Fruit fly (Drosophila melanogaster): ENCODE results near the gene CG42570.

CG42570 gene

DNA sequence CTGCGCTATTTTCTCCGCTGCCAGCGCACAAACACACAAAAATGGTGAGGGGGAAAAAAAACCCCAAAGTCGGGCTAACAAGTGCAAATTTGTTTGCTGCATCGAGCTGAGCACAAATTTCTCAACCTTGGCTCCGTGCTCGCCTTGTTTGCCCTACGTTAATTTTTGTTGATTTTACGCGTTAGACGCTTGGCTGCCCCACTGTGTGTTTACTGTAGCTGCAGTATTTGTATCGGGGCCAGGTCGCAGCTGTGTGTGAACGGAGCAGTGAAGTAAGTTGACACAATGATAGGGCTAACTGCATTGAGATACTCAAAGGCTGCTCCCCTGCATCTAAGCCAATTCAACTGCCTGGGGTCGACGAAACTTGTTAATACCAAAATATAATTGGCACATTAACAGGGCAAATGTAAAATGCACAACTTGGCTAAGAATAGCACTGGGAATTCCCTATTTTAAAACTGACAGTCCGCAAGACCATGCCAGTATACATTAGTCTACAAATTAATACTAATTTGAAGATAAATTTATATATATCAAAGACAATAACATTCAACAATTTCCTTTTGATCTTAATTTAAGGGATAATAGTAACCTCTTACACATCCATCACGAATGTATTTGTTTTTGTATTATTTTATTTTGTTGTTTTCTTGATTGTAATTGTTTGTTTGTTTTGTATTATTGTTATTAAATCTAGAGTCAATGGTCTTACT lies 1.7 kb upstream of the CG42570 start, which contains the start of gene CG42571 (continued):
- TF ChIP-seq tna (GFP tag; IDR thresholded peaks at IDR 0.05; ENCODE audit: partially characterized antibody) (no peak), CG7556 (GFP tag; optimal IDR thresholded peaks at IDR 0.05) (peak; percentile 9), trh (GFP tag; optimal IDR thresholded peaks at IDR 0.05) (no peak), CG10147 (GFP tag; optimal IDR thresholded peaks at IDR 0.05) (no peak), CG6791 (GFP tag; IDR thresholded peaks at IDR 0.05; ENCODE audit: partially characterized antibody) (no peak), Ravus (GFP tag; IDR thresholded peaks at IDR 0.05) (no peak), CG18011 (GFP tag; optimal IDR thresholded peaks at IDR 0.05) (peak; percentile 39), CG11560 (tag; IDR thresholded peaks at IDR 0.05) (no peak), sob (GFP tag; IDR thresholded peaks at IDR 0.05) (no peak), jing (GFP tag; optimal IDR thresholded peaks at IDR 0.05) (no peak), gro (GFP tag; optimal IDR thresholded peaks at IDR 0.05) (no peak), Atf-2 (GFP tag; optimal IDR thresholded peaks at IDR 0.05) (peak; percentile 26), CG3163 (GFP tag; optimal IDR thresholded peaks at IDR 0.05) (no peak), phol (tag; optimal IDR thresholded peaks at IDR 0.05) (no peak), CG17829 (tag; optimal IDR thresholded peaks at IDR 0.05) (no peak), MBD-R2 (GFP tag; IDR thresholded peaks at IDR 0.05) (no peak), CG9609 (GFP tag; optimal IDR thresholded peaks at IDR 0.05) (no peak), Elba2 (GFP tag; optimal IDR thresholded peaks at IDR 0.05) (no peak), bcd (GFP tag; optimal IDR thresholded peaks at IDR 0.05) (peak; percentile 15), Ada2b (GFP tag; IDR thresholded peaks at IDR 0.05) (0 out of 2 replicates have a peak, but pooled peaks have one; percentile 5), chn (GFP tag; optimal IDR thresholded peaks at IDR 0.05) (no peak), CG10321 (GFP tag; IDR thresholded peaks at IDR 0.05) (no peak), seq (GFP tag; IDR thresholded peaks at IDR 0.05) (peak; percentile 66; the same call in 1 of the 2 replicates), ato (GFP tag; IDR thresholded peaks at IDR 0.05; ENCODE audit: partially characterized antibody) (no peak), CHES-1-like (GFP tag; optimal IDR thresholded peaks at IDR 0.05) (no peak), zfh1 (GFP tag; IDR thresholded peaks at IDR 0.05) (peak; percentile 71; the same call in 2 of the 3 replicates), CG16779 (GFP tag; IDR thresholded peaks at IDR 0.05) (no peak), sisA (GFP tag; IDR thresholded peaks at IDR 0.05) (no peak), rib (GFP tag; IDR thresholded peaks at IDR 0.05) (no peak), dmrt11E (tag; optimal IDR thresholded peaks at IDR 0.05) (peak; percentile 51), Jarid2 (GFP tag; optimal IDR thresholded peaks at IDR 0.05) (peak; percentile 25), CG11398 (GFP tag; optimal IDR thresholded peaks at IDR 0.05) (peak; percentile 63), Aef1 (GFP tag; IDR thresholded peaks at IDR 0.05) (no peak), gce (GFP tag; IDR thresholded peaks at IDR 0.05) (peak; percentile 56; the same call in 1 of the 3 replicates), Dek (tag; optimal IDR thresholded peaks at IDR 0.05) (no peak), BEAF-32 (GFP tag; optimal IDR thresholded peaks at IDR 0.05) (no peak), CG3847 (GFP tag; IDR thresholded peaks at IDR 0.05) (no peak), stwl (tag; optimal IDR thresholded peaks at IDR 0.05) (peak; percentile 0), Med (GFP tag) (peak; percentile 87), Lpt (GFP tag; optimal IDR thresholded peaks at IDR 0.05) (no peak), onecut (GFP tag; IDR thresholded peaks at IDR 0.05) (peak; percentile 47; the same call in 1 of the 2 replicates), H2.0 (GFP tag; IDR thresholded peaks at IDR 0.05) (no peak), Meics (GFP tag; optimal IDR thresholded peaks at IDR 0.05) (no peak), CG4854 (GFP tag; optimal IDR thresholded peaks at IDR 0.05) (no peak), Sin3A (optimal IDR thresholded peaks at IDR 0.05) (no peak), insv (GFP tag; optimal IDR thresholded peaks at IDR 0.05) (no peak), corto (GFP tag; optimal IDR thresholded peaks at IDR 0.05) (no peak), CG10462 (GFP tag; optimal IDR thresholded peaks at IDR 0.05) (peak; percentile 20), CG31441 (GFP tag; IDR thresholded peaks at IDR 0.05) (peak; percentile 16; the same call in 1 of the 2 replicates), fd64A (GFP tag; optimal IDR thresholded peaks at IDR 0.05) (peak; percentile 69), bowl (GFP tag; IDR thresholded peaks at IDR 0.05) (no peak)
